Worm (Caenorhabditis elegans) whole organism, L4 larva: ENCODE data around the gene Y105C5A.508.

Experiments
- lim-7 ChIP-seq: fragments of 200-800 bp; sonication (Bioruptor generic); IDR thresholded peaks from 2 replicates; pipeline ENCODE4 v1.3.6; 2022; ENCODE audit warnings: missing genetic modification characterization, missing compliant biosample characterization
- rbr-2 ChIP-seq: sonication (generic microtip); optimal IDR thresholded peaks from 2 replicates; lab custom pipeline; 2016; ENCODE audit warnings: missing genotype, missing genetic modification characterization, missing compliant biosample characterization
- saeg-2 ChIP-seq: fragments of 200-800 bp; sonication (Bioruptor generic); IDR thresholded peaks from 2 replicates; pipeline ENCODE4 v1.3.6; 2022; ENCODE audit warnings: missing genetic modification reagents, missing genetic modification characterization, missing compliant biosample characterization
- ztf-11 ChIP-seq: fragments of 150-350 bp; optimal IDR thresholded peaks from 2 replicates; lab custom pipeline; 2014; ENCODE audit warnings: missing biosample characterization, missing genetic modification characterization

ce11 chrIV:15613141-15613540 lies 29.4 kb downstream of the Y105C5A.508 start:
- TF ChIP-seq ztf-11 (no peak), lim-7 (GFP tag; lab: Robert Waterston, UW) (no peak), saeg-2 (GFP tag; lab: Robert Waterston, UW) (no peak), rbr-2 (tag; lab: Kevin White, UChicago) (no peak)
